Worm (Caenorhabditis elegans): Measurements from ENCODE around the gene hot-9.

DNA sequence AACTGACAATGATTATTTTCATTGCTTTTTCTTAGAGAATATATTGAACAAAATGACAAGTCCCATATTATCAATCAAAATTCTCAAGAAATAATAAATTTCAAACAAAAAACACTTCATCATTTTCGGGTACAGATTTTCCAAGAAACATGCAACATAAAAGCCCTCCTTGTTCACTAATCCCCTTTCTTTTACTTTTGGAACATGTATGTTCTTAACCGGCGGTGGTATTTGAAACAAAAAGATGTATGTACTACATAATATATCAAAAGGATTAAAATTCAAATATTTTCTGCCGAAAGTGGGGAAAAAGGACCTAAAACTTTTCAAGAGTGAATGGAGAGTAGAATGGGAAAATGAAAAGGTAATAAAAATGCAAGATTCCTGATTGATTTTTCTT lies 9.0 kb upstream of the hot-9 start:
- no peak for TF ChIP-seq W03F9.2 (tag; optimal IDR thresholded peaks at IDR 0.05)
- no peak for TF ChIP-seq dao-5 (tag; optimal IDR thresholded peaks at IDR 0.05)
- no peak for TF ChIP-seq him-1 (tag; optimal IDR thresholded peaks at IDR 0.05)
